Fruit fly (Drosophila melanogaster): ENCODE measurements around the gene Sry-delta.

Gene Sry-delta

DNA sequence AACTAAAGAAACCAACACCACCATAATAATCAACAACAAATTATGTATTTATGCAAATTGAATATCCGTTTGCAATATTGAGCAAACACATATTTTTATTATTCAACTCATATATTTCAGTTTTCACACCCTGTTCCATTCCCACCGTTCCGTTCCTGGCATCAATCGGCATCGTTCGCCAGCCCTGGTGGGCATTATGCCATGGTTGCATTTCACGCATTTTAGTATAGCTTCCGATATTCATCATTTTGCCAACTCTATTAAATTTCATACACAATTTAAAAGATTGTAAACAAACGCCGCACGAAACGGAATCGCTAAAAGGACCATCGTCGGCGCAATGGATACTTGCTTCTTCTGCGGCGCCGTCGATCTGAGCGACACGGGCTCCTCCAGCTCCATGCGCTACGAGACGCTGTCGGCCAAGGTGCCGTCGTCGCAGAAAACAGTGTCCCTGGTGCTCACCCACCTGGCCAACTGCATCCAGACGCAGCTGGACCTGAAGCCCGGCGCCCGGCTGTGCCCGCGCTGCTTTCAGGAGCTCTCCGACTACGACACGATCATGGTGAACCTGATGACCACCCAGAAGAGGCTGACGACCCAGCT is at the start of gene Sry-delta (continued):
- TF ChIP-seq unc-4 (GFP tag; IDR thresholded peaks at IDR 0.05; ENCODE audit: partially characterized antibody) (peak; percentile 80), Drgx (GFP tag; IDR thresholded peaks at IDR 0.05) (peak; percentile 55; the same call in 1 of the 2 replicates), NK7.1 (GFP tag; optimal IDR thresholded peaks at IDR 0.05) (peak; percentile 69), Camta (GFP tag; optimal IDR thresholded peaks at IDR 0.05) (peak; percentile 78), fru (optimal IDR thresholded peaks at IDR 0.05) (no peak), crp (GFP tag; optimal IDR thresholded peaks at IDR 0.05) (peak in 1 of 2 experiments; percentile 36), CG11456 (GFP tag; IDR thresholded peaks at IDR 0.05) (peak; percentile 94), CG18011 (GFP tag; optimal IDR thresholded peaks at IDR 0.05) (peak; percentile 72), lov (optimal IDR thresholded peaks at IDR 0.05) (no peak), lov (GFP tag; IDR thresholded peaks at IDR 0.05) (peak; percentile 64; the same call in 2 of the 3 replicates), CG4328 (GFP tag; optimal IDR thresholded peaks at IDR 0.05) (peak; percentile 57), pb (GFP tag; optimal IDR thresholded peaks at IDR 0.05) (no peak), Sox100B (GFP tag; optimal IDR thresholded peaks at IDR 0.05) (no peak), Sox102F (GFP tag; optimal IDR thresholded peaks at IDR 0.05) (no peak), ATbp (GFP tag; optimal IDR thresholded peaks at IDR 0.05) (no peak), CG2712 (tag; optimal IDR thresholded peaks at IDR 0.05) (peak; percentile 83), cato (GFP tag; optimal IDR thresholded peaks at IDR 0.05; ENCODE audit: borderline replicate concordance) (peak; percentile 28), CG31365 (tag; optimal IDR thresholded peaks at IDR 0.05) (no peak), CG14860 (GFP tag; IDR thresholded peaks at IDR 0.05; ENCODE audit: partially characterized antibody) (peak; percentile 59; the same call in 2 of the 3 replicates), ftz-f1 (GFP tag; optimal IDR thresholded peaks at IDR 0.05) (peak; percentile 79), CG17186 (GFP tag; optimal IDR thresholded peaks at IDR 0.05) (peak; percentile 74), CG3838 (GFP tag; optimal IDR thresholded peaks at IDR 0.05) (peak; percentile 20), eyg (GFP tag; optimal IDR thresholded peaks at IDR 0.05) (peak; percentile 61), MESR4 (GFP tag; optimal IDR thresholded peaks at IDR 0.05) (peak; percentile 95), CG2116 (GFP tag; optimal IDR thresholded peaks at IDR 0.05) (peak; percentile 100), Antp (GFP tag; optimal IDR thresholded peaks at IDR 0.05) (peak; percentile 92), tx (GFP tag; optimal IDR thresholded peaks at IDR 0.05) (peak; percentile 83), ham (GFP tag; IDR thresholded peaks at IDR 0.05) (no peak; the same call in 1 of the 2 replicates), CG31441 (GFP tag; IDR thresholded peaks at IDR 0.05) (no peak; the same call in 1 of the 2 replicates), Ets65A (GFP tag) (peak; percentile 99), CG6654 (GFP tag; optimal IDR thresholded peaks at IDR 0.05) (no peak), lola (GFP tag; optimal IDR thresholded peaks at IDR 0.05) (peak in 1 of 3 experiments; percentile 34), inv (GFP tag; IDR thresholded peaks at IDR 0.05; ENCODE audit: partially characterized antibody) (peak; percentile 66; the same call in 1 of the 2 replicates), vnd (GFP tag; IDR thresholded peaks at IDR 0.05; ENCODE audit: partially characterized antibody) (peak; percentile 46; the same call in 2 of the 3 replicates), tgo (GFP tag; IDR thresholded peaks at IDR 0.05) (peak; percentile 75), CTCF (GFP tag; optimal IDR thresholded peaks at IDR 0.05) (peak; percentile 16), nerfin-2 (GFP tag; IDR thresholded peaks at IDR 0.05; ENCODE audit: partially characterized antibody) (peak; percentile 19; the same call in 1 of the 2 replicates), chinmo (GFP tag; IDR thresholded peaks at IDR 0.05; ENCODE audit: partially characterized antibody) (0 out of 4 replicates have a peak, but pooled peaks have one; percentile 22), Chrac-16 (GFP tag; optimal IDR thresholded peaks at IDR 0.05) (peak; percentile 84), zen2 (GFP tag; IDR thresholded peaks at IDR 0.05; ENCODE audit: partially characterized antibody) (no peak; the same call in 2 of the 3 replicates), GATAe (GFP tag; conservative IDR thresholded peaks at IDR 0.05) (peak; percentile 22; the same call in 1 of the 2 replicates), dmrt99B (tag; optimal IDR thresholded peaks at IDR 0.05) (no peak), Trl (optimal IDR thresholded peaks at IDR 0.05) (no peak), Trl (GFP tag; optimal IDR thresholded peaks at IDR 0.05) (peak; percentile 92), unpg (GFP tag; optimal IDR thresholded peaks at IDR 0.05) (peak; percentile 68), az2 (GFP tag; optimal IDR thresholded peaks at IDR 0.05) (peak; percentile 72), aop (GFP tag; IDR thresholded peaks at IDR 0.05) (peak; percentile 83), CG17359 (tag; optimal IDR thresholded peaks at IDR 0.05) (peak; percentile 73), CG7556 (GFP tag; optimal IDR thresholded peaks at IDR 0.05) (peak; percentile 53)
